Worm (Caenorhabditis elegans) whole organism, early embryonic: ENCODE results near the gene cln-3.1.

ENCODE experiments used
- B0310.2 ChIP-seq: sonication (generic microtip); optimal IDR thresholded peaks from 2 replicates; lab custom pipeline; 2016; ENCODE audit warnings: mild to moderate bottlenecking, missing genetic modification characterization, missing compliant biosample characterization
- F13C5.2 ChIP-seq: sonication (generic microtip); optimal IDR thresholded peaks from 2 replicates; lab custom pipeline; 2017; ENCODE audit warnings: mild to moderate bottlenecking, missing genetic modification characterization, inconsistent platforms, missing compliant biosample characterization
- aly-1 ChIP-seq: sonication (generic microtip); optimal IDR thresholded peaks from 2 replicates; lab custom pipeline; 2016; ENCODE audit warnings: missing genetic modification characterization, missing compliant biosample characterization
- ama-1 ChIP-seq: fragments of 150-350 bp; optimal IDR thresholded peaks from 2 replicates; lab custom pipeline; 2014
- ceh-13 ChIP-seq: fragments of 200-800 bp; sonication (Bioruptor generic); optimal IDR thresholded peaks from 2 replicates; lab custom pipeline; 2018; ENCODE audit warnings: mild to moderate bottlenecking, missing genetic modification characterization, missing compliant biosample characterization
- ceh-36 ChIP-seq: sonication (generic microtip); optimal IDR thresholded peaks from 2 replicates; lab custom pipeline; 2016; ENCODE audit warnings: missing genetic modification characterization, inconsistent platforms, missing compliant biosample characterization
- ets-7 ChIP-seq: sonication (generic microtip); optimal IDR thresholded peaks from 2 replicates; lab custom pipeline; 2016; ENCODE audit warnings: missing genotype, missing genetic modification characterization, missing compliant biosample characterization
- flt-1 ChIP-seq: fragments of 200-800 bp; sonication (Bioruptor generic); IDR thresholded peaks from 2 replicates; pipeline ENCODE4 v1.3.6; 2022; ENCODE audit warnings: missing genetic modification characterization, missing compliant biosample characterization
- hmbx-1 ChIP-seq: sonication (generic microtip); optimal IDR thresholded peaks from 2 replicates; lab custom pipeline; 2016; ENCODE audit warnings: mild to moderate bottlenecking, missing genetic modification characterization, missing compliant biosample characterization
- hmg-4 ChIP-seq: fragments of 200-800 bp; sonication (Bioruptor generic); optimal IDR thresholded peaks from 2 replicates; lab custom pipeline; 2018; ENCODE audit warnings: mild to moderate bottlenecking, missing genetic modification characterization, missing compliant biosample characterization
- hnd-1 ChIP-seq: sonication (generic microtip); optimal IDR thresholded peaks from 2 replicates; lab custom pipeline; 2016; ENCODE audit warnings: missing genetic modification characterization, missing compliant biosample characterization
- pes-1 ChIP-seq: fragments of 200-800 bp; sonication (Bioruptor generic); IDR thresholded peaks from 2 replicates; pipeline ENCODE4 v1.3.6; 2022; ENCODE audit warnings: missing genetic modification reagents, missing genetic modification characterization, missing compliant biosample characterization
- scrt-1 ChIP-seq: fragments of 200-800 bp; sonication (Bioruptor generic); IDR thresholded peaks from 2 replicates; pipeline ENCODE4 v1.3.6; 2022; ENCODE audit warnings: missing genetic modification characterization, missing compliant biosample characterization
- sea-1 ChIP-seq: fragments of 200-800 bp; sonication (Bioruptor generic); conservative IDR thresholded peaks from 2 replicates; pipeline ENCODE4 v1.3.6; 2022; ENCODE audit warnings: missing genetic modification characterization, missing compliant biosample characterization
- tbx-11 ChIP-seq: fragments of 200-800 bp; sonication (Bioruptor generic); IDR thresholded peaks from 2 replicates; pipeline ENCODE4 v1.3.6; 2022; ENCODE audit warnings: missing genetic modification characterization, missing compliant biosample characterization
- tbx-37 ChIP-seq: fragments of 200-800 bp; sonication (Bioruptor generic); conservative IDR thresholded peaks from 2 replicates; pipeline ENCODE4 v1.3.6; 2022; ENCODE audit warnings: missing genetic modification reagents, missing genetic modification characterization, missing compliant biosample characterization
- tra-4 ChIP-seq: sonication (generic microtip); optimal IDR thresholded peaks from 2 replicates; lab custom pipeline; 2017; ENCODE audit warnings: missing genetic modification characterization, missing compliant biosample characterization

The cln-3.1 gene

ce11 chrV:11265482-11265881 lies at the start of gene cln-3.1:
Gene cln-3.1, minus strand, starts transcription at chrV:11265652.
- TF ChIP-seq aly-1 (tag; lab: Kevin White, UChicago) (no peak), scrt-1 (no peak), ama-1 (no peak), hmbx-1 (no peak), tra-4 (tag; lab: Kevin White, UChicago) (no peak), tbx-11 (GFP tag; lab: Robert Waterston, UW) (no peak), hnd-1 (tag; lab: Kevin White, UChicago) (no peak), B0310.2 (tag; lab: Kevin White, UChicago) (no peak)

- TF ChIP-seq hmg-4 (GFP tag; lab: Kevin White, UChicago) (peak; percentile 100), ets-7 (tag; lab: Kevin White, UChicago) (peak; percentile 98), tbx-11 (GFP tag; lab: Robert Waterston, UW) (peak; percentile 100), flt-1 (peak; percentile 100), aly-1 (tag; lab: Kevin White, UChicago) (peak; percentile 100), tra-4 (tag; lab: Kevin White, UChicago) (peak; percentile 98), pes-1 (GFP tag; lab: Robert Waterston, UW) (peak; percentile 99), hnd-1 (tag; lab: Kevin White, UChicago) (peak; percentile 96), ceh-13 (GFP tag; lab: Kevin White, UChicago) (peak; percentile 99), F13C5.2 (peak; percentile 99), B0310.2 (tag; lab: Kevin White, UChicago) (peak; percentile 99), ceh-36 (tag; lab: Kevin White, UChicago) (peak; percentile 98), hmbx-1 (peak; percentile 95), sea-1 (GFP tag; lab: Robert Waterston, UW) (peak; percentile 100), ama-1 (no peak), tbx-37 (GFP tag; lab: Robert Waterston, UW) (peak; percentile 100), scrt-1 (peak; percentile 100)
Measured at ce11 chrV:11314025-11314880, 48.8 kb upstream of the cln-3.1 start.

- TF ChIP-seq pes-1 (GFP tag; lab: Robert Waterston, UW), result no peak
- TF ChIP-seq ceh-13 (GFP tag; lab: Kevin White, UChicago), result no peak
- TF ChIP-seq tra-4 (tag; lab: Kevin White, UChicago), result no peak
- no peak for TF ChIP-seq sea-1 (GFP tag; lab: Robert Waterston, UW)
- no peak for TF ChIP-seq hnd-1 (tag; lab: Kevin White, UChicago)
- TF ChIP-seq scrt-1, result no peak
- no peak for TF ChIP-seq tbx-37 (GFP tag; lab: Robert Waterston, UW)
- TF ChIP-seq ama-1, result no peak
- TF ChIP-seq ets-7 (tag; lab: Kevin White, UChicago), result no peak
- no peak for TF ChIP-seq hmbx-1
- no peak for TF ChIP-seq tbx-11 (GFP tag; lab: Robert Waterston, UW)
- TF ChIP-seq hmg-4 (GFP tag; lab: Kevin White, UChicago), result no peak
- no peak for TF ChIP-seq F13C5.2
- no peak for TF ChIP-seq B0310.2 (tag; lab: Kevin White, UChicago)
- TF ChIP-seq aly-1 (tag; lab: Kevin White, UChicago), result no peak
- no peak for TF ChIP-seq ceh-36 (tag; lab: Kevin White, UChicago)
- TF ChIP-seq flt-1, result no peak
Measured at ce11 chrV:11312904-11313303, 47.5 kb upstream of the cln-3.1 start.

- TF ChIP-seq hmg-4 (GFP tag; lab: Kevin White, UChicago) (no peak), tra-4 (tag; lab: Kevin White, UChicago) (no peak), sea-1 (GFP tag; lab: Robert Waterston, UW) (no peak), ama-1 (no peak), F13C5.2 (no peak), ceh-13 (GFP tag; lab: Kevin White, UChicago) (no peak)
Measured at ce11 chrV:11311013-11311472, 45.6 kb upstream of the cln-3.1 start, which contains the start of gene T03F7.7. Gene T03F7.7, plus strand, starts transcription at chrV:11311422.

- TF ChIP-seq hnd-1 (tag; lab: Kevin White, UChicago), result no peak
- TF ChIP-seq F13C5.2, result no peak
- no peak for TF ChIP-seq ceh-36 (tag; lab: Kevin White, UChicago)
- no peak for TF ChIP-seq ceh-13 (GFP tag; lab: Kevin White, UChicago)
- no peak for TF ChIP-seq scrt-1
- TF ChIP-seq tra-4 (tag; lab: Kevin White, UChicago), result no peak
- no peak for TF ChIP-seq B0310.2 (tag; lab: Kevin White, UChicago)
- no peak for TF ChIP-seq sea-1 (GFP tag; lab: Robert Waterston, UW)
- TF ChIP-seq tbx-37 (GFP tag; lab: Robert Waterston, UW), result no peak
Measured at ce11 chrV:11308915-11309314, 43.5 kb upstream of the cln-3.1 start.

- TF ChIP-seq tbx-11 (GFP tag; lab: Robert Waterston, UW), result no peak
- TF ChIP-seq flt-1, result no peak
- TF ChIP-seq ets-7 (tag; lab: Kevin White, UChicago), result no peak
- no peak for TF ChIP-seq ceh-13 (GFP tag; lab: Kevin White, UChicago)
- TF ChIP-seq hnd-1 (tag; lab: Kevin White, UChicago), result no peak
- no peak for TF ChIP-seq ama-1
- TF ChIP-seq sea-1 (GFP tag; lab: Robert Waterston, UW), result no peak
Measured at ce11 chrV:11308346-11308745, 42.9 kb upstream of the cln-3.1 start, which contains the start of gene snf-11. Gene snf-11, minus strand, starts transcription at chrV:11308446.

ce11 chrV:11307781-11308180 lies 42.3 kb upstream of the cln-3.1 start:
- no peak for TF ChIP-seq ama-1
- TF ChIP-seq F13C5.2, result no peak
- no peak for TF ChIP-seq scrt-1
- no peak for TF ChIP-seq aly-1 (tag; lab: Kevin White, UChicago)
- no peak for TF ChIP-seq hmg-4 (GFP tag; lab: Kevin White, UChicago)
- no peak for TF ChIP-seq hmbx-1
- TF ChIP-seq pes-1 (GFP tag; lab: Robert Waterston, UW), result no peak
- no peak for TF ChIP-seq tbx-11 (GFP tag; lab: Robert Waterston, UW)
- TF ChIP-seq ceh-13 (GFP tag; lab: Kevin White, UChicago), result no peak
- TF ChIP-seq ets-7 (tag; lab: Kevin White, UChicago), result no peak
- TF ChIP-seq flt-1, result no peak
- TF ChIP-seq sea-1 (GFP tag; lab: Robert Waterston, UW), result no peak
